Worm (Caenorhabditis elegans): Measurements from ENCODE around the gene nhr-158.
A peak's percentile ranks its signal among the peaks of the same experiment; 100 is the strongest.

DNA sequence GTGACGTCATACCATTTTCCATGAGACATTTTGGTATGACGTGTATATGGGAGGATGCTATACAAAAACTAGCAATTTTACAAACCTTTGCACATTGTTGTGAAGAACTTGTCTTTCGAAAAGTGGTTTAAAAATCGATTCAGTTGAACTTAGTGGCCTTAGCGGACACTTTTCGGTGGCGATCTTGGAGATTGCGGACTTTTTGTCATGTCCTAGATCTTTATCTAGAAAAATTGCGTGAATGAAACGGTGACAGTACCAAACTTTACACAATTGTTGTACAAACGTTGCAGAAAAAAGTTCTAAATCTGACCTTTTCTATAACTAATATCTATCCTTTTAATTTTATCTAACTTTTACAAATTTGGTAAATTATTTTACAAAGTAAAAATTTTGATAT, 8.7 kb downstream of the nhr-158 start:
- TF ChIP-seq elt-3 (tag; optimal IDR thresholded peaks at IDR 0.05) (no peak), unc-62 (GFP tag; optimal IDR thresholded peaks at IDR 0.05) (no peak), mab-5 (tag; optimal IDR thresholded peaks at IDR 0.05) (no peak), egl-27 (tag; optimal IDR thresholded peaks at IDR 0.05) (no peak), R02D3.7 (tag; optimal IDR thresholded peaks at IDR 0.05) (no peak), elt-1 (tag; optimal IDR thresholded peaks at IDR 0.05) (peak; percentile 38)

All from whole organism, L2 larva.